Worm (Caenorhabditis elegans): ENCODE data around the gene C01B10.7.
A peak's percentile ranks its signal among the peaks of the same experiment; 100 is the strongest.

Gene C01B10.7

ce11 chrIV:6657519-6658031 is 19.2 kb downstream of the C01B10.7 start, which contains the start of gene C01B10.11:
Gene C01B10.11 (plus strand): TSS chrIV:6657981.
- TF ChIP-seq ztf-4 (tag; optimal IDR thresholded peaks at IDR 0.05) (no peak), elt-3 (tag; optimal IDR thresholded peaks at IDR 0.05) (peak; percentile 55 to 88 (median 74)), vab-15 (tag; optimal IDR thresholded peaks at IDR 0.05) (no peak), ces-1 (GFP tag; optimal IDR thresholded peaks at IDR 0.05) (no peak), unc-98 (GFP tag; IDR thresholded peaks at IDR 0.05) (no peak), zag-1 (tag; optimal IDR thresholded peaks at IDR 0.05) (no peak), ama-1 (optimal IDR thresholded peaks at IDR 0.05) (no peak), C16A3.4 (tag; optimal IDR thresholded peaks at IDR 0.05) (no peak), hlh-4 (tag; optimal IDR thresholded peaks at IDR 0.05) (no peak), nhr-20 (tag; optimal IDR thresholded peaks at IDR 0.05) (peak; percentile 45), nhr-11 (tag; optimal IDR thresholded peaks at IDR 0.05) (no peak), zip-4 (GFP tag; optimal IDR thresholded peaks at IDR 0.05) (no peak), nhr-85 (tag) (peak; percentile 78), ceh-8 (GFP tag; optimal IDR thresholded peaks at IDR 0.05) (no peak), swsn-7 (tag; optimal IDR thresholded peaks at IDR 0.05) (no peak), alr-1 (tag; optimal IDR thresholded peaks at IDR 0.05; ENCODE audit: borderline replicate concordance) (no peak), mef-2 (tag; optimal IDR thresholded peaks at IDR 0.05) (no peak), egl-27 (tag; optimal IDR thresholded peaks at IDR 0.05) (no peak), fkh-4 (tag; optimal IDR thresholded peaks at IDR 0.05; ENCODE audit: borderline replicate concordance) (no peak), ceh-63 (GFP tag; optimal IDR thresholded peaks at IDR 0.05) (no peak), jun-1 (tag; optimal IDR thresholded peaks at IDR 0.05) (no peak), sox-4 (tag; optimal IDR thresholded peaks at IDR 0.05) (no peak), grh-1 (GFP tag; IDR thresholded peaks at IDR 0.05) (peak; percentile 38; the same call in 1 of the 2 replicates), tlp-1 (tag; optimal IDR thresholded peaks at IDR 0.05) (no peak), hpl-2 (GFP tag; optimal IDR thresholded peaks at IDR 0.05) (no peak), lsy-2 (tag; optimal IDR thresholded peaks at IDR 0.05) (no peak), sup-37 (GFP tag; optimal IDR thresholded peaks at IDR 0.05) (no peak), pag-3 (tag; optimal IDR thresholded peaks at IDR 0.05; ENCODE audit: borderline replicate concordance, insufficient read depth) (no peak), nhr-71 (tag; optimal IDR thresholded peaks at IDR 0.05) (peak; percentile 30), unc-130 (tag; optimal IDR thresholded peaks at IDR 0.05) (no peak), nhr-47 (tag; optimal IDR thresholded peaks at IDR 0.05) (no peak), nhr-19 (GFP tag; conservative IDR thresholded peaks at IDR 0.05) (no peak), hlh-17 (GFP tag; optimal IDR thresholded peaks at IDR 0.05; ENCODE audit: borderline replicate concordance) (no peak), mep-1 (tag; optimal IDR thresholded peaks at IDR 0.05) (peak; percentile 36), snu-23 (GFP tag; optimal IDR thresholded peaks at IDR 0.05) (peak; percentile 40), dpl-1 (GFP tag; optimal IDR thresholded peaks at IDR 0.05) (no peak), blmp-1 (tag; optimal IDR thresholded peaks at IDR 0.05) (peak; percentile 96), pqm-1 (tag; optimal IDR thresholded peaks at IDR 0.05) (no peak), skn-1 (tag; optimal IDR thresholded peaks at IDR 0.05) (no peak), nhr-90 (tag; optimal IDR thresholded peaks at IDR 0.05; ENCODE audit: poor library complexity) (peak; percentile 10), lin-13 (GFP tag; optimal IDR thresholded peaks at IDR 0.05) (no peak), nhr-77 (tag; optimal IDR thresholded peaks at IDR 0.05) (no peak), fkh-10 (GFP tag; optimal IDR thresholded peaks at IDR 0.05) (no peak), mdl-1 (tag; optimal IDR thresholded peaks at IDR 0.05) (no peak), lin-14 (GFP tag; optimal IDR thresholded peaks at IDR 0.05) (peak; percentile 61)
